Fruit fly (Drosophila melanogaster): ENCODE data around the gene CG45116.

The CG45116 gene

dm6 chr3L:22721991-22722390 is 22.8 kb downstream of the CG45116 start, which contains the start of gene CG14451 (continued):
- TF ChIP-seq CG33557 (GFP tag; optimal IDR thresholded peaks at IDR 0.05): no peak

dm6 chr3L:22724046-22724771 is 25.0 kb downstream of the CG45116 start:
- TF ChIP-seq CG2712 (tag; optimal IDR thresholded peaks at IDR 0.05) (peak; percentile 1), Med (GFP tag) (peak; percentile 70), D19B (GFP tag; optimal IDR thresholded peaks at IDR 0.05) (peak; percentile 62), CG2120 (GFP tag; optimal IDR thresholded peaks at IDR 0.05) (no peak), odd (GFP tag; optimal IDR thresholded peaks at IDR 0.05) (no peak), CG3995 (GFP tag; optimal IDR thresholded peaks at IDR 0.05) (no peak), cg (GFP tag; optimal IDR thresholded peaks at IDR 0.05) (peak; percentile 2), CG4404 (GFP tag; IDR thresholded peaks at IDR 0.05) (no peak), CG8281 (tag; optimal IDR thresholded peaks at IDR 0.05) (no peak), cad (GFP tag; optimal IDR thresholded peaks at IDR 0.05) (peak; percentile 81), Dll (GFP tag; IDR thresholded peaks at IDR 0.05; ENCODE audit: partially characterized antibody) (0 out of 4 replicates have a peak, but pooled peaks have one; percentile 27), CG3065 (GFP tag; optimal IDR thresholded peaks at IDR 0.05) (peak; percentile 40), CG7963 (GFP tag; IDR thresholded peaks at IDR 0.05; ENCODE audit: partially characterized antibody) (no peak), Deaf1 (tag; optimal IDR thresholded peaks at IDR 0.05) (peak; percentile 76), CG10274 (GFP tag; optimal IDR thresholded peaks at IDR 0.05) (no peak), ewg (GFP tag; optimal IDR thresholded peaks at IDR 0.05) (peak; percentile 13), CG30020 (tag; optimal IDR thresholded peaks at IDR 0.05) (peak; percentile 3), twi (tag; optimal IDR thresholded peaks at IDR 0.05) (peak; percentile 87), CG7357 (GFP tag; IDR thresholded peaks at IDR 0.05) (peak; percentile 33; the same call in 1 of the 3 replicates), Rfx (GFP tag; IDR thresholded peaks at IDR 0.05) (peak; percentile 16; the same call in 1 of the 2 replicates), luna (GFP tag; optimal IDR thresholded peaks at IDR 0.05) (no peak), stwl (tag; optimal IDR thresholded peaks at IDR 0.05) (peak; percentile 59), CG1832 (GFP tag; optimal IDR thresholded peaks at IDR 0.05) (peak; percentile 30), tll (GFP tag; optimal IDR thresholded peaks at IDR 0.05) (peak in 1 of 2 experiments; percentile 59), ci (GFP tag; IDR thresholded peaks at IDR 0.05) (0 out of 3 replicates have a peak, but pooled peaks have one; percentile 34), ssp (GFP tag; IDR thresholded peaks at IDR 0.05) (peak; percentile 38), CG2199 (GFP tag; IDR thresholded peaks at IDR 0.05) (peak; percentile 75; the same call in 1 of the 3 replicates), Adf1 (GFP tag; IDR thresholded peaks at IDR 0.05) (0 out of 2 replicates have a peak, but pooled peaks have one; percentile 27), CG12942 (GFP tag; optimal IDR thresholded peaks at IDR 0.05) (no peak), pita (GFP tag; optimal IDR thresholded peaks at IDR 0.05) (no peak), CG10267 (tag; optimal IDR thresholded peaks at IDR 0.05) (peak; percentile 58), chinmo (GFP tag; IDR thresholded peaks at IDR 0.05; ENCODE audit: partially characterized antibody) (0 out of 4 replicates have a peak, but pooled peaks have one; percentile 39), sd (tag; optimal IDR thresholded peaks at IDR 0.05) (peak; percentile 81), Camta (GFP tag; optimal IDR thresholded peaks at IDR 0.05) (no peak), phol (tag; optimal IDR thresholded peaks at IDR 0.05) (peak; percentile 25), pros (GFP tag; optimal IDR thresholded peaks at IDR 0.05) (peak; percentile 90), Nf-YB (GFP tag; optimal IDR thresholded peaks at IDR 0.05) (peak; percentile 97), CG13287 (GFP tag; IDR thresholded peaks at IDR 0.05; ENCODE audit: partially characterized antibody) (peak; percentile 36), Nf-YC (tag; optimal IDR thresholded peaks at IDR 0.05) (peak; percentile 96), Trl (optimal IDR thresholded peaks at IDR 0.05) (peak; percentile 19 to 28), Trl (GFP tag; optimal IDR thresholded peaks at IDR 0.05) (no peak), seq (GFP tag; IDR thresholded peaks at IDR 0.05) (peak; percentile 59; the same call in 1 of the 2 replicates)
